Worm (Caenorhabditis elegans): ENCODE data around the gene C50E3.12.

DNA sequence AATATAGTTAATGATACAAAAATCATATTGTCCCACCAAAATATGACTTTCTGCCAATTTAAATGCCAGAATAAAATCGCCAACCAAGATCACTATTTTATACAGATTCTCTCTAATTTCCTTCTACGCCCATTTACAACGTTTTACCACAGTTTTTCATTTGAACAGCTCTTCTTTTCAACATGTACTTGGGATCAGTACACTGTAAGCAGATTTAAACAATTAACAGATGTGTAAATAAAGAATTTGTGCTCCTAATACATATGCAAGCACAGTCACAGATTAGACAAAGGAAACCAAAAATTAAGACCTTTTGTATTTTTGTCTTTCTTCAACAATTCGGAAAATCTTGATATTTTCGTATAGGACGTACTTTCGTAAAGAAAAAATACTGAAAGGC, 21.6 kb upstream of the C50E3.12 start, which contains the start of gene F07C4.11:
- TF ChIP-seq hmg-11 (tag; optimal IDR thresholded peaks at IDR 0.05) (no peak), egl-27 (tag; optimal IDR thresholded peaks at IDR 0.05) (no peak), nhr-23 (tag; optimal IDR thresholded peaks at IDR 0.05) (no peak)

All from whole organism, L3 larva.